Worm (Caenorhabditis elegans): ENCODE data around the gene D2096.6.

Gene D2096.6

ce11 chrIV:8358492-8358891, 10.5 kb downstream of the D2096.6 start, which contains the start of gene D2096.13:
TSS of gene D2096.13 (minus strand) at chrIV:8358592.
- TF ChIP-seq sem-2 (GFP tag; optimal IDR thresholded peaks at IDR 0.05) (no peak), sptf-1 (tag; optimal IDR thresholded peaks at IDR 0.05) (no peak), blmp-1 (tag; optimal IDR thresholded peaks at IDR 0.05) (no peak), pha-4 (tag; optimal IDR thresholded peaks at IDR 0.05) (no peak), unc-39 (tag; optimal IDR thresholded peaks at IDR 0.05) (no peak), bed-3 (GFP tag; optimal IDR thresholded peaks at IDR 0.05) (no peak), unc-120 (tag; optimal IDR thresholded peaks at IDR 0.05; ENCODE audit: poor library complexity, severe bottlenecking) (no peak), drap-1 (GFP tag; optimal IDR thresholded peaks at IDR 0.05) (no peak), ceh-83 (GFP tag; optimal IDR thresholded peaks at IDR 0.05) (no peak), nhr-2 (tag; optimal IDR thresholded peaks at IDR 0.05) (no peak), cnd-1 (tag; optimal IDR thresholded peaks at IDR 0.05) (no peak)

- TF ChIP-seq unc-39 (tag; optimal IDR thresholded peaks at IDR 0.05) (no peak), mls-2 (tag; optimal IDR thresholded peaks at IDR 0.05) (no peak), pha-4 (tag; optimal IDR thresholded peaks at IDR 0.05) (no peak), mab-5 (tag; optimal IDR thresholded peaks at IDR 0.05) (no peak), ceh-83 (GFP tag; optimal IDR thresholded peaks at IDR 0.05) (no peak), snpc-4 (tag; optimal IDR thresholded peaks at IDR 0.05) (no peak), bed-3 (GFP tag; optimal IDR thresholded peaks at IDR 0.05) (no peak), M03D4.4 (tag; optimal IDR thresholded peaks at IDR 0.05) (no peak), lsy-2 (tag; optimal IDR thresholded peaks at IDR 0.05) (no peak), tbx-8 (GFP tag; optimal IDR thresholded peaks at IDR 0.05) (no peak), ztf-11 (tag; optimal IDR thresholded peaks at IDR 0.05) (no peak), unc-120 (tag; optimal IDR thresholded peaks at IDR 0.05; ENCODE audit: poor library complexity, severe bottlenecking) (no peak), ces-1 (GFP tag; optimal IDR thresholded peaks at IDR 0.05) (no peak), drap-1 (GFP tag; optimal IDR thresholded peaks at IDR 0.05) (no peak), nhr-28 (tag; optimal IDR thresholded peaks at IDR 0.05) (no peak), nhr-76 (tag; optimal IDR thresholded peaks at IDR 0.05) (no peak)
Measured at ce11 chrIV:8357299-8357698, 11.7 kb downstream of the D2096.6 start.

ce11 chrIV:8355592-8355991, 13.4 kb downstream of the D2096.6 start, which contains the start of the genes F17E9.2 and col-116:
TSS of gene F17E9.2 (plus strand) at chrIV:8355892.
TSS of gene col-116 (plus strand) at chrIV:8355906.
- TF ChIP-seq mep-1 (tag; optimal IDR thresholded peaks at IDR 0.05): no peak
- no peak for TF ChIP-seq ceh-39 (tag; optimal IDR thresholded peaks at IDR 0.05)
- no peak for TF ChIP-seq tbx-8 (GFP tag; optimal IDR thresholded peaks at IDR 0.05)
- no peak for TF ChIP-seq nhr-12 (tag; optimal IDR thresholded peaks at IDR 0.05)
- no peak for TF ChIP-seq blmp-1 (tag; optimal IDR thresholded peaks at IDR 0.05)
- no peak for TF ChIP-seq elt-3 (tag; optimal IDR thresholded peaks at IDR 0.05)
- TF ChIP-seq ham-2 (GFP tag; optimal IDR thresholded peaks at IDR 0.05): no peak
- TF ChIP-seq nhr-237 (tag; optimal IDR thresholded peaks at IDR 0.05): no peak
- TF ChIP-seq bed-3 (GFP tag; optimal IDR thresholded peaks at IDR 0.05): no peak
- TF ChIP-seq pha-4 (tag; optimal IDR thresholded peaks at IDR 0.05): no peak
- TF ChIP-seq ztf-11 (tag; optimal IDR thresholded peaks at IDR 0.05): no peak
- no peak for TF ChIP-seq lsy-2 (tag; optimal IDR thresholded peaks at IDR 0.05)
- no peak for TF ChIP-seq cnd-1 (tag; optimal IDR thresholded peaks at IDR 0.05)
- no peak for TF ChIP-seq ceh-43 (GFP tag; optimal IDR thresholded peaks at IDR 0.05)
- no peak for TF ChIP-seq nhr-2 (tag; optimal IDR thresholded peaks at IDR 0.05)
- no peak for TF ChIP-seq nhr-76 (tag; optimal IDR thresholded peaks at IDR 0.05)
- TF ChIP-seq drap-1 (GFP tag; optimal IDR thresholded peaks at IDR 0.05): no peak
- no peak for TF ChIP-seq ceh-83 (GFP tag; optimal IDR thresholded peaks at IDR 0.05)
- no peak for TF ChIP-seq unc-62 (GFP tag; optimal IDR thresholded peaks at IDR 0.05)
- no peak for TF ChIP-seq elt-1 (tag; optimal IDR thresholded peaks at IDR 0.05; ENCODE audit: borderline replicate concordance, insufficient read depth)

ce11 chrIV:8354572-8354971, 14.5 kb downstream of the D2096.6 start, which contains the start of gene F17E9.3:
TSS of gene F17E9.3 (plus strand) at chrIV:8354872.
- TF ChIP-seq M03D4.4 (tag; optimal IDR thresholded peaks at IDR 0.05) (no peak), nhr-237 (tag; optimal IDR thresholded peaks at IDR 0.05) (no peak), nhr-12 (tag; optimal IDR thresholded peaks at IDR 0.05) (no peak), hlh-1 (tag; optimal IDR thresholded peaks at IDR 0.05) (no peak), bed-3 (GFP tag; optimal IDR thresholded peaks at IDR 0.05) (no peak), ztf-11 (tag; optimal IDR thresholded peaks at IDR 0.05) (no peak), lin-32 (GFP tag; optimal IDR thresholded peaks at IDR 0.05) (no peak), drap-1 (GFP tag; optimal IDR thresholded peaks at IDR 0.05) (no peak), snpc-4 (tag; optimal IDR thresholded peaks at IDR 0.05) (no peak), elt-1 (tag; optimal IDR thresholded peaks at IDR 0.05; ENCODE audit: borderline replicate concordance, insufficient read depth) (no peak), cnd-1 (tag; optimal IDR thresholded peaks at IDR 0.05) (no peak), unc-62 (GFP tag; optimal IDR thresholded peaks at IDR 0.05) (no peak), ham-2 (GFP tag; optimal IDR thresholded peaks at IDR 0.05) (no peak), pha-4 (tag; optimal IDR thresholded peaks at IDR 0.05) (no peak), flh-1 (GFP tag; optimal IDR thresholded peaks at IDR 0.05) (no peak), mab-5 (tag; optimal IDR thresholded peaks at IDR 0.05) (no peak), mls-2 (tag; optimal IDR thresholded peaks at IDR 0.05) (no peak), unc-39 (tag; optimal IDR thresholded peaks at IDR 0.05) (no peak)
